Worm (Caenorhabditis elegans) whole organism, L3 larva: ENCODE results near the gene nhr-37.

ENCODE experiments used
- nfya-1 ChIP-seq: sonication (generic microtip); optimal IDR thresholded peaks from 2 replicates; lab custom pipeline; 2017; ENCODE audit warnings: missing genetic modification characterization, mild to moderate bottlenecking, missing compliant biosample characterization, antibody characterized with exemption, moderate library complexity; ENCODE audit not compliant: insufficient read depth
- nhr-77 ChIP-seq: fragments of 150-350 bp; optimal IDR thresholded peaks from 2 replicates; lab custom pipeline; 2014; ENCODE audit warnings: missing biosample characterization, missing genetic modification characterization
- unc-39 ChIP-seq: sonication (generic microtip); optimal IDR thresholded peaks from 4 replicates; lab custom pipeline; 2017; ENCODE audit warnings: missing biosample characterization, missing genetic modification characterization
- unc-62 ChIP-seq: fragments of 150-350 bp; sonication (generic microtip); optimal IDR thresholded peaks from 4 replicates; lab custom pipeline; 2014; ENCODE audit warnings: missing biosample characterization, missing genetic modification reagents, missing genetic modification characterization
- ztf-11 ChIP-seq: fragments of 150-350 bp; optimal IDR thresholded peaks from 2 replicates; lab custom pipeline; 2014; ENCODE audit warnings: missing biosample characterization, missing genetic modification characterization
- ztf-4 ChIP-seq: fragments of 150-350 bp; optimal IDR thresholded peaks from 2 replicates; lab custom pipeline; 2014; ENCODE audit warnings: missing biosample characterization, missing genetic modification characterization

DNA sequence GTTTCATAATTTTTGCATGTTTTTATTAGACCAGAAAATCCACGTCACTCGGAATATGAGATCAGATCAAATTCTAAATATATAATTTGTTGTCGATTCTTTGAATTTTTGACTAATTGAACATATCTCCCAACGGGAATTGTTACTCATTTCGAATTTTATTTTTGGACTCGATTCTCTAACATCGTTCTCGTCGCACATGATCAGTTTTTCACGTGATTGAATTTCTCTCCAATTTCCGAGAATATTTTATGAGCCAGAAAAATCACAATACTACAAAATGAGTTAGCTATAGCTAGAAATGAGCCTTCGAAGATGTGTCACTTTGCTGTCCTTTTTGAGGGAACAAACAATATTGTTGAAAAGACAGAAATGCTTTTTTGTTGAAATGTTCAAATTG, 8.8 kb downstream of the nhr-37 start:
- TF ChIP-seq nhr-77 (tag; lab: Kevin White, UChicago) (no peak), ztf-11 (tag; lab: Kevin White, UChicago) (no peak), unc-39 (tag; lab: Kevin White, UChicago) (no peak), ztf-4 (tag; lab: Kevin White, UChicago) (no peak), nfya-1 (tag; lab: Kevin White, UChicago) (no peak), unc-62 (GFP tag; lab: Kevin White, UChicago) (no peak)
